Worm (Caenorhabditis elegans): ENCODE data around the gene col-161.

The col-161 gene

ce11 chrV:13288881-13289280 is 28.9 kb downstream of the col-161 start:
- no peak for TF ChIP-seq blmp-1 (tag; optimal IDR thresholded peaks at IDR 0.05)
- TF ChIP-seq hlh-17 (GFP tag; optimal IDR thresholded peaks at IDR 0.05; ENCODE audit: borderline replicate concordance): no peak
- TF ChIP-seq nhr-71 (tag; optimal IDR thresholded peaks at IDR 0.05): peak; percentile 53
- no peak for TF ChIP-seq nhr-84 (tag; optimal IDR thresholded peaks at IDR 0.05)
- no peak for TF ChIP-seq ama-1 (optimal IDR thresholded peaks at IDR 0.05)
- TF ChIP-seq rnt-1 (tag; optimal IDR thresholded peaks at IDR 0.05): peak; percentile 68
- no peak for TF ChIP-seq fkh-4 (tag; optimal IDR thresholded peaks at IDR 0.05; ENCODE audit: borderline replicate concordance)
- no peak for TF ChIP-seq nhr-20 (tag; optimal IDR thresholded peaks at IDR 0.05)
- no peak for TF ChIP-seq unc-86 (tag; optimal IDR thresholded peaks at IDR 0.05)
- TF ChIP-seq nhr-12 (tag; optimal IDR thresholded peaks at IDR 0.05): no peak
- TF ChIP-seq elt-2 (tag; optimal IDR thresholded peaks at IDR 0.05): no peak
- TF ChIP-seq snpc-4 (tag; optimal IDR thresholded peaks at IDR 0.05): no peak
- peak; percentile 48 for TF ChIP-seq lin-14 (GFP tag; optimal IDR thresholded peaks at IDR 0.05)
- 0 out of 2 replicates have a peak, but pooled peaks have one; percentile 10 for TF ChIP-seq nhr-19 (GFP tag; conservative IDR thresholded peaks at IDR 0.05)
- TF ChIP-seq nhr-11 (tag; optimal IDR thresholded peaks at IDR 0.05): no peak
- no peak for TF ChIP-seq lin-39 (tag; optimal IDR thresholded peaks at IDR 0.05)
- peak in 1 of 2 experiments; percentile 7 for TF ChIP-seq lsy-2 (tag; optimal IDR thresholded peaks at IDR 0.05)
- no peak for TF ChIP-seq ceh-63 (GFP tag; optimal IDR thresholded peaks at IDR 0.05)
- TF ChIP-seq hlh-4 (tag; optimal IDR thresholded peaks at IDR 0.05): no peak
- no peak for TF ChIP-seq nhr-77 (tag; optimal IDR thresholded peaks at IDR 0.05)
- TF ChIP-seq lin-15B (tag; optimal IDR thresholded peaks at IDR 0.05): no peak
- no peak for TF ChIP-seq F16B12.6 (tag; optimal IDR thresholded peaks at IDR 0.05)
- TF ChIP-seq pag-3 (tag; optimal IDR thresholded peaks at IDR 0.05; ENCODE audit: borderline replicate concordance, insufficient read depth): peak; percentile 58
- TF ChIP-seq pqm-1 (tag; optimal IDR thresholded peaks at IDR 0.05): no peak
- no peak for TF ChIP-seq nhr-85 (tag)
- no peak for TF ChIP-seq unc-130 (tag; optimal IDR thresholded peaks at IDR 0.05)
- no peak for TF ChIP-seq alr-1 (tag; optimal IDR thresholded peaks at IDR 0.05; ENCODE audit: borderline replicate concordance)
- no peak for TF ChIP-seq aly-2 (tag; optimal IDR thresholded peaks at IDR 0.05)
- no peak for TF ChIP-seq efl-1 (optimal IDR thresholded peaks at IDR 0.05)
- TF ChIP-seq efl-1 (GFP tag; optimal IDR thresholded peaks at IDR 0.05 in 1 of 2): no peak
- peak; percentile 25 for TF ChIP-seq snu-23 (GFP tag; optimal IDR thresholded peaks at IDR 0.05)
- TF ChIP-seq ceh-88 (GFP tag; IDR thresholded peaks at IDR 0.05): no peak
- TF ChIP-seq efl-3 (GFP tag; optimal IDR thresholded peaks at IDR 0.05): no peak
- TF ChIP-seq egl-27 (tag; optimal IDR thresholded peaks at IDR 0.05): no peak

- no peak for TF ChIP-seq nhr-71 (tag; optimal IDR thresholded peaks at IDR 0.05)
- TF ChIP-seq elt-3 (tag; optimal IDR thresholded peaks at IDR 0.05): no peak
- TF ChIP-seq tlp-1 (tag; optimal IDR thresholded peaks at IDR 0.05): no peak
- TF ChIP-seq mdl-1 (tag; optimal IDR thresholded peaks at IDR 0.05): no peak
- TF ChIP-seq nhr-20 (tag; optimal IDR thresholded peaks at IDR 0.05): no peak
- no peak for TF ChIP-seq fos-1 (tag; optimal IDR thresholded peaks at IDR 0.05)
- TF ChIP-seq nhr-85 (tag): no peak
- TF ChIP-seq C16A3.4 (tag; optimal IDR thresholded peaks at IDR 0.05): no peak
- no peak for TF ChIP-seq hpl-2 (GFP tag; optimal IDR thresholded peaks at IDR 0.05)
- no peak for TF ChIP-seq ama-1 (optimal IDR thresholded peaks at IDR 0.05)
- TF ChIP-seq efl-3 (GFP tag; optimal IDR thresholded peaks at IDR 0.05): no peak
- TF ChIP-seq nhr-28 (tag; optimal IDR thresholded peaks at IDR 0.05): no peak
- TF ChIP-seq C34B4.2 (tag; optimal IDR thresholded peaks at IDR 0.05): no peak
- TF ChIP-seq zag-1 (tag; optimal IDR thresholded peaks at IDR 0.05): no peak
- no peak for TF ChIP-seq lin-15B (tag; optimal IDR thresholded peaks at IDR 0.05)
- TF ChIP-seq ets-5 (GFP tag; IDR thresholded peaks at IDR 0.05): no peak
Measured at ce11 chrV:13286525-13286924, 31.3 kb downstream of the col-161 start.

All from whole organism, L1 larva.